Fruit fly (Drosophila melanogaster): ENCODE results near the gene CG34049.

DNA sequence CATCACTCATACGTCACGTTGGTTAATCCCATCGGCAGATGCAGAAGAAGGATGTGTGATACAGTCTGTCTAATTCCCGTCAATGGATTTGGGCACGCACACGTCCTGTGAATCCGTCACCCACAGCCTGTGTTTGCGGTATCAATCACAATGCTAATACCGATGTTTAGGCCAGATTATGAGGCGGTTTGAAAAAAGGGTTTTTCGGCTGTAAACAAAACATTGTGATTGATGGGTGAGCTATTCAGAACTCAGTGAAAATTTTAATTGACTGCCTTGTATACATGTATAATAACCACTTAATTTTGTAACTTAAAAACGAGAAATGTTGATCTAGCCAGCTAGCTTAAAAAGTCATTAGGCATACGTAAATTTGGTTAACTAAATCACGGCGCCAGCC is 2.0 kb downstream of the CG34049 start, which contains the start of gene CG4270:
- no peak for TF ChIP-seq h (GFP tag; optimal IDR thresholded peaks at IDR 0.05)
- no peak for TF ChIP-seq usp (GFP tag; optimal IDR thresholded peaks at IDR 0.05)
- TF ChIP-seq dsf (GFP tag; optimal IDR thresholded peaks at IDR 0.05; ENCODE audit: borderline replicate concordance) = no peak
- no peak for TF ChIP-seq jim (GFP tag; optimal IDR thresholded peaks at IDR 0.05)
- TF ChIP-seq foxo (GFP tag; optimal IDR thresholded peaks at IDR 0.05) = no peak
- no peak for TF ChIP-seq brk (GFP tag; optimal IDR thresholded peaks at IDR 0.05)

Measured in whole organism, wandering third instar larva.